Worm (Caenorhabditis elegans): ENCODE measurements around the gene C02E7.8.

DNA sequence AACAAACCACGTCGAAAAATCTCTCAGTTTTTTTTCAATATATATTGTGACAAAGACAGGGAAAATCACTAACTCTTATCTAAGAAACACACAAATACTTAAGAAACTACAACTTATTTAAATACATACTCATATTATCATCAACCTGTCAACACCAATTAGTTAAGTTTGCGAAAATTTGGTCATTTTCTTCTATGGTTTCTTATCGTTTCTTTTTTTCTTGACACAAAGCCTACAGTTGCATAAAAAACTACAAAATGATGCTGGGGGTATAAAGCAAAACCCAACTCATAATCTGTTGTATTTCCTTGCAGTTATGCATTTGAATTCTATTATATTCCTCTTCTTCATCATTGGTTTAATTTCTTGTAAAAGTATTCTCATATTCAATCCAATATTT, 19.5 kb downstream of the C02E7.8 start, which contains the start of gene ugt-67:
- TF ChIP-seq mdl-1 (tag; optimal IDR thresholded peaks at IDR 0.05) (no peak), ama-1 (optimal IDR thresholded peaks at IDR 0.05) (no peak), dmd-4 (tag; optimal IDR thresholded peaks at IDR 0.05) (no peak)
